Fruit fly (Drosophila melanogaster) whole organism, embryonic: ENCODE data around the gene wam.

Experiments
- Antp ChIP-seq: fragments of 200-800 bp; sonication (Bioruptor generic); optimal IDR thresholded peaks from 3 replicates; lab custom pipeline; 2016; ENCODE audit warnings: missing biosample characterization, missing genetic modification characterization
- Atf-2 ChIP-seq: fragments of 200-800 bp; sonication (Bioruptor generic); optimal IDR thresholded peaks from 2 replicates; lab custom pipeline; 2016; ENCODE audit warnings: missing biosample characterization, missing genetic modification characterization
- CG1024 ChIP-seq: fragments of 200-800 bp; sonication (Bioruptor generic); IDR thresholded peaks from 2 replicates; pipeline ENCODE4 v1.3.6; 2022; ENCODE audit warnings: missing biosample characterization, missing genetic modification characterization
- CG13424 ChIP-seq: fragments of 200-800 bp; sonication (Bioruptor generic); optimal IDR thresholded peaks from 2 replicates; lab custom pipeline; 2019; ENCODE audit warnings: missing biosample characterization, mild to moderate bottlenecking, missing genetic modification characterization, moderate library complexity
- CG14860 ChIP-seq: fragments of 200-800 bp; sonication (Bioruptor generic); IDR thresholded peaks from 3 replicates; pipeline ENCODE4 v1.3.6; 2022; ENCODE audit warnings: missing biosample characterization, missing genetic modification characterization; ENCODE audit not compliant: partially characterized antibody
- CG15269 ChIP-seq: fragments of 200-800 bp; sonication (Bioruptor generic); optimal IDR thresholded peaks from 2 replicates; lab custom pipeline; 2018; ENCODE audit warnings: missing biosample characterization, mild to moderate bottlenecking, missing genetic modification characterization, moderate library complexity
- CG17568 ChIP-seq: fragments of 200-800 bp; sonication (Bioruptor generic); optimal IDR thresholded peaks from 2 replicates; lab custom pipeline; 2018; ENCODE audit warnings: missing biosample characterization, mild to moderate bottlenecking, missing genetic modification characterization, moderate library complexity
- CG2889 ChIP-seq: fragments of 200-800 bp; sonication (Bioruptor generic); IDR thresholded peaks from 3 replicates; pipeline ENCODE4 v1.3.6; 2022; ENCODE audit warnings: missing biosample characterization, missing genetic modification characterization
- CG31388 ChIP-seq: fragments of 200-800 bp; sonication (Bioruptor generic); optimal IDR thresholded peaks from 2 replicates; lab custom pipeline; 2016; ENCODE audit warnings: missing biosample characterization, missing genetic modification characterization
- CG32767 ChIP-seq: fragments of 200-800 bp; sonication (Bioruptor generic); IDR thresholded peaks from 2 replicates; pipeline ENCODE4 v1.3.6; 2022; ENCODE audit warnings: missing biosample characterization, missing genetic modification characterization
- CG33557 ChIP-seq: fragments of 200-800 bp; sonication (Bioruptor generic); optimal IDR thresholded peaks from 2 replicates; lab custom pipeline; 2019; ENCODE audit warnings: missing biosample characterization, mild to moderate bottlenecking, missing genetic modification characterization, moderate library complexity
- CG3726 ChIP-seq: fragments of 200-800 bp; sonication (Bioruptor generic); IDR thresholded peaks from 3 replicates; pipeline ENCODE4, ENCODE4 v1.3.6; 2022; ENCODE audit warnings: missing biosample characterization, missing genetic modification characterization
- CG6765 ChIP-seq: fragments of 200-800 bp; sonication (Bioruptor generic); optimal IDR thresholded peaks from 3 replicates; lab custom pipeline; 2017; ENCODE audit warnings: missing biosample characterization, mild to moderate bottlenecking, missing genetic modification characterization
- CG7745 ChIP-seq: fragments of 200-800 bp; sonication (Bioruptor generic); optimal IDR thresholded peaks from 2 replicates; lab custom pipeline; 2018; ENCODE audit warnings: missing biosample characterization, mild to moderate bottlenecking, missing genetic modification characterization, moderate library complexity
- CG8359 ChIP-seq: fragments of 200-800 bp; sonication (Bioruptor generic); optimal IDR thresholded peaks from 2 replicates; lab custom pipeline; 2017; ENCODE audit warnings: missing biosample characterization, mild to moderate bottlenecking, missing genetic modification characterization, borderline replicate concordance
- CG8924 ChIP-seq: fragments of 200-800 bp; optimal IDR thresholded peaks from 3 replicates; lab custom pipeline; 2019; ENCODE audit warnings: missing biosample characterization, mild to moderate bottlenecking, missing genetic modification characterization, moderate library complexity
- CTCF ChIP-seq: fragments of 200-800 bp; sonication (Bioruptor generic); optimal IDR thresholded peaks from 2 replicates; lab custom pipeline; 2017; ENCODE audit warnings: missing biosample characterization, mild to moderate bottlenecking, missing genetic modification characterization, moderate library complexity
- Camta ChIP-seq: fragments of 200-800 bp; sonication (Bioruptor generic); optimal IDR thresholded peaks from 2 replicates; lab custom pipeline; 2016; ENCODE audit warnings: missing biosample characterization, missing genetic modification characterization
- D19A ChIP-seq: fragments of 200-800 bp; optimal IDR thresholded peaks from 3 replicates; lab custom pipeline; 2019; ENCODE audit warnings: missing biosample characterization, mild to moderate bottlenecking, missing genetic modification characterization, moderate library complexity
- Dref ChIP-seq: fragments of 200-800 bp; sonication (Bioruptor generic); IDR thresholded peaks from 2 replicates; pipeline ENCODE4 v1.3.6; 2022; ENCODE audit warnings: missing biosample characterization, missing genetic modification characterization
- Ets65A ChIP-seq: fragments of 200-800 bp; sonication (Bioruptor generic); peaks from one replicate; lab custom pipeline; 2016; ENCODE audit warnings: missing biosample characterization, missing genetic modification characterization
- Lim3 ChIP-seq: fragments of 200-800 bp; sonication (Bioruptor generic); IDR thresholded peaks from 2 replicates; pipeline ENCODE4 v1.3.6; 2022; ENCODE audit warnings: missing biosample characterization, missing genetic modification characterization
- Max ChIP-seq: fragments of 200-800 bp; sonication (Bioruptor generic); optimal IDR thresholded peaks from 2 replicates; lab custom pipeline; 2016; ENCODE audit warnings: missing biosample characterization, mild to moderate bottlenecking, missing genetic modification characterization
- NFAT ChIP-seq: fragments of 200-800 bp; sonication (Bioruptor generic); IDR thresholded peaks from 2 replicates; pipeline ENCODE4 v1.3.6; 2022; ENCODE audit warnings: missing biosample characterization, missing genetic modification characterization
- Poxn ChIP-seq: fragments of 200-800 bp; sonication (Bioruptor generic); IDR thresholded peaks from 2 replicates; pipeline ENCODE4 v1.3.6; 2022; ENCODE audit warnings: missing biosample characterization, missing genetic modification characterization
- Tbp ChIP-seq: fragments of >200 bp; optimal IDR thresholded peaks from 2 replicates; lab custom pipeline; 2018; ENCODE audit warnings: missing biosample characterization, missing genetic modification characterization
- Vsx1 ChIP-seq: fragments of 200-800 bp; sonication (Bioruptor generic); optimal IDR thresholded peaks from 2 replicates; lab custom pipeline; 2017; ENCODE audit warnings: missing biosample characterization, mild to moderate bottlenecking, missing genetic modification characterization, missing genetic modification reagents
- al ChIP-seq: fragments of 200-800 bp; sonication (Bioruptor generic); IDR thresholded peaks from 2 replicates; pipeline ENCODE4 v1.3.6; 2022; ENCODE audit warnings: missing biosample characterization, missing genetic modification characterization
- amos ChIP-seq: fragments of 200-800 bp; sonication (Bioruptor generic); IDR thresholded peaks from 2 replicates; pipeline ENCODE4 v1.3.6; 2022; ENCODE audit warnings: missing biosample characterization, missing genetic modification characterization; ENCODE audit not compliant: partially characterized antibody
- ara ChIP-seq: fragments of 200-800 bp; sonication (Bioruptor generic); IDR thresholded peaks from 2 replicates; pipeline ENCODE4 v1.3.6; 2022; ENCODE audit warnings: missing biosample characterization, missing genetic modification characterization
- bab2 ChIP-seq: fragments of 200-800 bp; sonication (Bioruptor generic); optimal IDR thresholded peaks from 2 replicates; lab custom pipeline; 2016; ENCODE audit warnings: missing biosample characterization, missing genetic modification characterization
- croc ChIP-seq: fragments of 200-800 bp; sonication (Bioruptor generic); conservative IDR thresholded peaks from 3 replicates; pipeline ENCODE4 v1.3.6; 2022; ENCODE audit warnings: missing biosample characterization, missing genetic modification characterization
- dmrt99B ChIP-seq: fragments of 200-800 bp; sonication (Bioruptor generic); optimal IDR thresholded peaks from 2 replicates; lab custom pipeline; 2018; ENCODE audit warnings: missing biosample characterization, mild to moderate bottlenecking, missing genetic modification characterization, moderate library complexity
- ems ChIP-seq: fragments of 200-800 bp; sonication (Bioruptor generic); optimal IDR thresholded peaks from 3 replicates; lab custom pipeline; 2016; ENCODE audit warnings: missing biosample characterization, missing genetic modification characterization
- ewg ChIP-seq: fragments of 200-800 bp; sonication (Bioruptor generic); optimal IDR thresholded peaks from 3 replicates; lab custom pipeline; 2017; ENCODE audit warnings: mild to moderate bottlenecking, missing biosample characterization, missing genetic modification reagents, missing genetic modification characterization
- fru ChIP-seq: fragments of >200 bp; optimal IDR thresholded peaks from 2 replicates; lab custom pipeline; 2017
- gsb ChIP-seq: fragments of 200-800 bp; sonication (Bioruptor generic); IDR thresholded peaks from 2 replicates; pipeline ENCODE4 v1.3.6; 2022; ENCODE audit warnings: missing biosample characterization, missing genetic modification characterization
- hth ChIP-seq: fragments of >200 bp; optimal IDR thresholded peaks from 2 replicates; lab custom pipeline; 2017; ENCODE audit warnings: inconsistent platforms
- lilli ChIP-seq: fragments of 200-800 bp; sonication (Bioruptor generic); optimal IDR thresholded peaks from 3 replicates; lab custom pipeline; 2016; ENCODE audit warnings: missing biosample characterization, missing genetic modification characterization
- luna ChIP-seq: fragments of 200-800 bp; sonication (Bioruptor generic); optimal IDR thresholded peaks from 2 replicates; lab custom pipeline; 2016; ENCODE audit warnings: missing biosample characterization, missing genetic modification characterization
- mirr ChIP-seq: fragments of 200-800 bp; sonication (Bioruptor generic); optimal IDR thresholded peaks from 3 replicates; lab custom pipeline; 2018; ENCODE audit warnings: missing biosample characterization, mild to moderate bottlenecking, missing genetic modification characterization
- mld ChIP-seq: fragments of 200-800 bp; sonication (Bioruptor generic); IDR thresholded peaks from 3 replicates; pipeline ENCODE4 v1.3.6; 2022; ENCODE audit warnings: missing biosample characterization, missing genetic modification characterization; ENCODE audit not compliant: partially characterized antibody
- nerfin-2 ChIP-seq: fragments of 200-800 bp; sonication (Bioruptor generic); IDR thresholded peaks from 2 replicates; pipeline ENCODE4 v1.3.6; 2022; ENCODE audit warnings: missing biosample characterization, missing genetic modification characterization; ENCODE audit not compliant: partially characterized antibody
- nmo ChIP-seq: fragments of 200-800 bp; sonication (Bioruptor generic); optimal IDR thresholded peaks from 2 replicates; lab custom pipeline; 2018; ENCODE audit warnings: missing biosample characterization, mild to moderate bottlenecking, missing genetic modification characterization, moderate library complexity
- ranshi ChIP-seq: fragments of 200-800 bp; sonication (Bioruptor generic); IDR thresholded peaks from 2 replicates; pipeline ENCODE4 v1.3.6; 2022; ENCODE audit warnings: missing biosample characterization, missing genetic modification characterization
- salm ChIP-seq: fragments of 200-800 bp; sonication (Bioruptor generic); optimal IDR thresholded peaks from 2 replicates; lab custom pipeline; 2018; ENCODE audit warnings: missing biosample characterization, mild to moderate bottlenecking, missing genetic modification characterization
- sd ChIP-seq: fragments of 200-800 bp; sonication (Bioruptor generic); optimal IDR thresholded peaks from 3 replicates; lab custom pipeline; 2018; ENCODE audit warnings: missing biosample characterization, mild to moderate bottlenecking, missing genetic modification characterization, moderate library complexity
- shn ChIP-seq: fragments of 200-800 bp; sonication (Bioruptor generic); optimal IDR thresholded peaks from 3 replicates; lab custom pipeline; 2016; ENCODE audit warnings: missing biosample characterization, missing genetic modification characterization
- ttk ChIP-seq: fragments of 200-800 bp; sonication (Bioruptor generic); IDR thresholded peaks from 2 replicates; pipeline ENCODE4 v2.1.2; 2022; ENCODE audit warnings: missing biosample characterization, missing genetic modification characterization
- unpg ChIP-seq: fragments of 200-800 bp; sonication (Bioruptor generic); optimal IDR thresholded peaks from 3 replicates; lab custom pipeline; 2018; ENCODE audit warnings: missing biosample characterization, mild to moderate bottlenecking, missing genetic modification characterization, moderate library complexity
- vvl ChIP-seq: fragments of 200-800 bp; sonication (Bioruptor generic); IDR thresholded peaks from 2 replicates; pipeline ENCODE4 v1.3.6; 2022; ENCODE audit warnings: missing biosample characterization, missing genetic modification characterization
- zf30C ChIP-seq: fragments of 200-800 bp; sonication (Bioruptor generic); optimal IDR thresholded peaks from 3 replicates; lab custom pipeline; 2018; ENCODE audit warnings: missing biosample characterization, mild to moderate bottlenecking, missing genetic modification characterization

Gene wam

dm6 chr3R:23333334-23334035, 45.6 kb upstream of the wam start (continued):
- TF ChIP-seq unpg (GFP tag; lab: Kevin White, UChicago) (peak; percentile 65), dmrt99B (tag; lab: Kevin White, UChicago) (peak; percentile 67), sd (no peak), Lim3 (GFP tag; lab: Robert Waterston, UW) (no peak), CG8359 (GFP tag; lab: Kevin White, UChicago) (peak; percentile 42), Poxn (no peak), CG13424 (tag; lab: Kevin White, UChicago) (peak; percentile 55), CG17568 (GFP tag; lab: Kevin White, UChicago) (peak; percentile 40), CG2889 (GFP tag; lab: Robert Waterston, UW) (no peak), mirr (GFP tag; lab: Kevin White, UChicago) (no peak), ewg (GFP tag; lab: Kevin White, UChicago) (peak; percentile 40), vvl (GFP tag; lab: Robert Waterston, UW) (peak; percentile 68), D19A (peak; percentile 97), CG1024 (GFP tag; lab: Robert Waterston, UW) (no peak), bab2 (peak; percentile 44), Camta (GFP tag; lab: Kevin White, UChicago) (peak; percentile 18), CTCF (GFP tag; lab: Kevin White, UChicago) (no peak), lilli (GFP tag; lab: Kevin White, UChicago) (peak; percentile 21), CG3726 (no peak), NFAT (GFP tag; lab: Robert Waterston, UW) (no peak), amos (GFP tag; lab: Robert Waterston, UW) (no peak), hth (lab: Kevin White, UChicago) (no peak), CG7745 (tag; lab: Kevin White, UChicago) (no peak), Tbp (no peak), CG15269 (peak; percentile 25), CG6765 (GFP tag; lab: Kevin White, UChicago) (no peak), ranshi (GFP tag; lab: Robert Waterston, UW) (no peak), CG31388 (no peak), al (no peak), Vsx1 (GFP tag; lab: Kevin White, UChicago) (no peak), croc (GFP tag; lab: Robert Waterston, UW) (peak; percentile 48; the same call in 1 of the 3 replicates), Dref (GFP tag; lab: Robert Waterston, UW) (no peak), shn (no peak), ttk (GFP tag; lab: Robert Waterston, UW) (no peak), CG32767 (GFP tag; lab: Robert Waterston, UW) (0 out of 2 replicates have a peak, but pooled peaks have one; percentile 34), Max (GFP tag; lab: Kevin White, UChicago) (no peak), nerfin-2 (GFP tag; lab: Robert Waterston, UW) (no peak), CG14860 (no peak), CG8924 (peak; percentile 32), ems (GFP tag; lab: Kevin White, UChicago) (no peak), CG33557 (GFP tag; lab: Kevin White, UChicago) (no peak), gsb (no peak), salm (tag; lab: Kevin White, UChicago) (peak; percentile 4), Antp (GFP tag; lab: Kevin White, UChicago) (peak; percentile 31), mld (GFP tag; lab: Robert Waterston, UW) (no peak), nmo (peak; percentile 72), Atf-2 (GFP tag; lab: Kevin White, UChicago) (peak; percentile 37), ara (GFP tag; lab: Robert Waterston, UW) (no peak), Ets65A (GFP tag; lab: Kevin White, UChicago) (peak; percentile 92), fru (no peak), luna (GFP tag; lab: Kevin White, UChicago) (no peak), zf30C (no peak)
